Worm (Caenorhabditis elegans): ENCODE data around the gene mig-2.

- TF ChIP-seq sea-1 (GFP tag; conservative IDR thresholded peaks at IDR 0.05) (no peak), ama-1 (optimal IDR thresholded peaks at IDR 0.05) (no peak), tbx-11 (GFP tag; IDR thresholded peaks at IDR 0.05) (no peak), flt-1 (GFP tag; IDR thresholded peaks at IDR 0.05) (no peak), scrt-1 (GFP tag; IDR thresholded peaks at IDR 0.05) (no peak), hmg-4 (GFP tag; optimal IDR thresholded peaks at IDR 0.05) (no peak), hmbx-1 (tag; optimal IDR thresholded peaks at IDR 0.05) (no peak), hnd-1 (tag; optimal IDR thresholded peaks at IDR 0.05) (no peak)
Measured at ce11 chrX:11571714-11572113, 23.3 kb downstream of the mig-2 start.
